Fruit fly (Drosophila melanogaster): ENCODE data around the gene CG15771.

DNA sequence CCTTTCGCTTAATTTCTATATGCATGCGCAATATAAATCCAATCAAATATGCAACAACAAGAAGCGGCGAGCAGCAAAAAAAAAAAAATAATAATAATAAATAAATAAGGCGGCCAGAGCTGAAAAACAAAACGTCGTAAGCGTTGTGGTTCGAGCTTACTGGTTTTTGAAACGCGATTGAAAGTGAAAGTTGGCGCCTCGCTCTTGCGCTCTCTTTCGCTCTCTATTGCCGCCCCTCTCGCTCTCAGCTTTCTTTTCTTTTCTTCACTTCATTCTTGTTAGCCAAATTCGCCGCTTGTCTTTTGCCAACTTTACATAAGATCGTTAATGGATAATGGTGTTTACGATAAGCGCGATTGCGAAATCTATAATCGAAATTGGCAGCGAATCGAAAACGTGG lies 17.0 kb downstream of the CG15771 start:
- no peak for TF ChIP-seq CTCF (optimal IDR thresholded peaks at IDR 0.05)
- TF ChIP-seq CG8478 (optimal IDR thresholded peaks at IDR 0.05), result no peak

Measured in S2 (cell line).